Fruit fly (Drosophila melanogaster) whole organism, prepupa: ENCODE results near the gene jagn.
A peak's percentile ranks its signal among the peaks of the same experiment; 100 is the strongest.

Source experiments
- CG6854 ChIP-seq: fragments of 200-800 bp; sonication (Bioruptor generic); optimal IDR thresholded peaks from 2 replicates; lab custom pipeline; 2017; ENCODE audit warnings: missing biosample characterization, mild to moderate bottlenecking, missing genetic modification characterization
- CG7368 ChIP-seq: fragments of 200-800 bp; sonication (Bioruptor generic); optimal IDR thresholded peaks from 3 replicates; lab custom pipeline; 2016; ENCODE audit warnings: missing biosample characterization, missing genetic modification characterization
- Hr39 ChIP-seq: fragments of 200-800 bp; sonication (Bioruptor generic); optimal IDR thresholded peaks from 2 replicates; lab custom pipeline; 2016; ENCODE audit warnings: missing biosample characterization, missing genetic modification characterization
- cyc ChIP-seq: fragments of 200-800 bp; sonication (Bioruptor generic); optimal IDR thresholded peaks from 3 replicates; lab custom pipeline; 2016; ENCODE audit warnings: missing biosample characterization, missing genetic modification characterization
- dsx ChIP-seq: fragments of 200-800 bp; optimal IDR thresholded peaks from 3 replicates; lab custom pipeline; 2019; ENCODE audit warnings: missing biosample characterization, mild to moderate bottlenecking, missing genetic modification characterization, moderate library complexity; ENCODE audit not compliant: poor library complexity, severe bottlenecking

dm6 chr3R:5778731-5779593 lies at the start of gene jagn:
- no peak for TF ChIP-seq CG6854 (GFP tag; lab: Kevin White, UChicago)
- TF ChIP-seq CG7368 = no peak
- peak; percentile 54 for TF ChIP-seq cyc
- TF ChIP-seq dsx (GFP tag; lab: Kevin White, UChicago) = no peak
- peak; percentile 59 for TF ChIP-seq Hr39 (GFP tag; lab: Kevin White, UChicago)
